Fruit fly (Drosophila melanogaster): ENCODE data around the gene CG32022.

CG32022 gene

DNA sequence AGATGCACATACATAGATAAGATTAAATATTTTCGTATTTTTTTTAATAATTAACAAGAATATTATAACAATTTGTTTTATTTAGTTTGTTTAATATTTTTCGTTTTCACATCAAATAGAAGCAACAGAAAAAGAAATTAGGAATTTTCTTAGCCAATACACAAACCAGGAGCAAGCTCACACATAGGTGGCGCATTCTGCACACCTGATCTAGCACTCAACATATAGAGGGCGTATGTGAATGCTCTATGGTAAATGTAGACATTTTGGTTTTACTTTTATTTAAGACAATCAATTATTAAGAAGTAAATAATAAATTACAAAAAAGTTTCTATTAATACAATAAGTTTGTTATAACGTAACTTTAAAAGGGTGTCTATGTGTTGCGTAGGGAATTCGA lies 27.8 kb upstream of the CG32022 start (continued):
- TF ChIP-seq CG6854 (GFP tag; optimal IDR thresholded peaks at IDR 0.05) = no peak
- TF ChIP-seq CG15011 (GFP tag; optimal IDR thresholded peaks at IDR 0.05) = no peak
- TF ChIP-seq klu (GFP tag; IDR thresholded peaks at IDR 0.05) = no peak
- peak; percentile 60 for TF ChIP-seq CG7839 (tag; optimal IDR thresholded peaks at IDR 0.05)
- no peak for TF ChIP-seq CG7786 (GFP tag; optimal IDR thresholded peaks at IDR 0.05)
- no peak for TF ChIP-seq disco-r (GFP tag; optimal IDR thresholded peaks at IDR 0.05)
- TF ChIP-seq Deaf1 (tag; optimal IDR thresholded peaks at IDR 0.05) = no peak
- no peak for TF ChIP-seq lola (GFP tag; optimal IDR thresholded peaks at IDR 0.05)
- peak; percentile 46 for TF ChIP-seq az2 (GFP tag; optimal IDR thresholded peaks at IDR 0.05)
- TF ChIP-seq CG9876 (GFP tag; optimal IDR thresholded peaks at IDR 0.05) = peak; percentile 12
- peak; percentile 34 for TF ChIP-seq amos (GFP tag; IDR thresholded peaks at IDR 0.05; ENCODE audit: partially characterized antibody)
- no peak for TF ChIP-seq CG3407 (GFP tag; optimal IDR thresholded peaks at IDR 0.05)
- no peak for TF ChIP-seq da (GFP tag; optimal IDR thresholded peaks at IDR 0.05)
- no peak for TF ChIP-seq dati (GFP tag; IDR thresholded peaks at IDR 0.05)
- TF ChIP-seq CG15269 (tag; optimal IDR thresholded peaks at IDR 0.05) = no peak
- TF ChIP-seq CG34376 (GFP tag; optimal IDR thresholded peaks at IDR 0.05) = no peak
- no peak for TF ChIP-seq lab (GFP tag; optimal IDR thresholded peaks at IDR 0.05)
- TF ChIP-seq CG8359 (GFP tag; optimal IDR thresholded peaks at IDR 0.05; ENCODE audit: borderline replicate concordance) = no peak
- no peak for TF ChIP-seq CG10543 (GFP tag; optimal IDR thresholded peaks at IDR 0.05)
- peak; percentile 25 for TF ChIP-seq sug (tag; optimal IDR thresholded peaks at IDR 0.05)
- no peak for TF ChIP-seq wek (GFP tag; optimal IDR thresholded peaks at IDR 0.05)
- TF ChIP-seq HLH4C (GFP tag; IDR thresholded peaks at IDR 0.05; ENCODE audit: partially characterized antibody) = no peak
- peak; percentile 19 for TF ChIP-seq pnt (GFP tag; optimal IDR thresholded peaks at IDR 0.05)
- TF ChIP-seq CG12744 (GFP tag; optimal IDR thresholded peaks at IDR 0.05) = no peak
- TF ChIP-seq CG17385 (GFP tag; optimal IDR thresholded peaks at IDR 0.05) = no peak
- no peak for TF ChIP-seq CG12391 (tag; optimal IDR thresholded peaks at IDR 0.05)
- peak; percentile 15 for TF ChIP-seq mam (GFP tag; optimal IDR thresholded peaks at IDR 0.05)
- no peak for TF ChIP-seq Trl (optimal IDR thresholded peaks at IDR 0.05)
- TF ChIP-seq Trl (GFP tag; optimal IDR thresholded peaks at IDR 0.05) = no peak
- TF ChIP-seq Oaz (GFP tag; IDR thresholded peaks at IDR 0.05) = no peak
- TF ChIP-seq Atf3 (GFP tag; optimal IDR thresholded peaks at IDR 0.05) = no peak
- no peak for TF ChIP-seq CG3995 (GFP tag; optimal IDR thresholded peaks at IDR 0.05)
- TF ChIP-seq sd (tag; optimal IDR thresholded peaks at IDR 0.05) = no peak
- no peak for TF ChIP-seq kah (GFP tag; optimal IDR thresholded peaks at IDR 0.05)
- TF ChIP-seq CG11723 (GFP tag; optimal IDR thresholded peaks at IDR 0.05) = no peak
- no peak for TF ChIP-seq bab2 (GFP tag; optimal IDR thresholded peaks at IDR 0.05)
- TF ChIP-seq slp2 (GFP tag; optimal IDR thresholded peaks at IDR 0.05) = no peak
- TF ChIP-seq jumu (GFP tag; optimal IDR thresholded peaks at IDR 0.05) = no peak
- TF ChIP-seq ab (GFP tag; optimal IDR thresholded peaks at IDR 0.05) = no peak
- no peak for TF ChIP-seq Doc2 (GFP tag; IDR thresholded peaks at IDR 0.05)
- TF ChIP-seq CG14667 (GFP tag; IDR thresholded peaks at IDR 0.05) = 0 out of 2 replicates have a peak, but pooled peaks have one; percentile 15
- no peak for TF ChIP-seq ewg (GFP tag; optimal IDR thresholded peaks at IDR 0.05)
- TF ChIP-seq sim (GFP tag; IDR thresholded peaks at IDR 0.05) = no peak
- TF ChIP-seq Med (GFP tag) = peak; percentile 80
- peak; percentile 51 for TF ChIP-seq CG9817 (tag; optimal IDR thresholded peaks at IDR 0.05)
- no peak for TF ChIP-seq fu2 (GFP tag; optimal IDR thresholded peaks at IDR 0.05)
- TF ChIP-seq Hr39 (optimal IDR thresholded peaks at IDR 0.05) = no peak
- TF ChIP-seq croc (GFP tag; conservative IDR thresholded peaks at IDR 0.05) = no peak
- no peak for TF ChIP-seq Hr78 (GFP tag; optimal IDR thresholded peaks at IDR 0.05)
- TF ChIP-seq NfI (GFP tag; optimal IDR thresholded peaks at IDR 0.05) = peak; percentile 32
- no peak for TF ChIP-seq pfk (GFP tag; optimal IDR thresholded peaks at IDR 0.05)
- no peak for TF ChIP-seq CG17802 (tag; optimal IDR thresholded peaks at IDR 0.05)
